Worm (Caenorhabditis elegans) whole organism, L4 larva: ENCODE measurements around the gene C38D9.2.
"Not testable (repeated sequence)": the region's sequence is repeated elsewhere in the genome, so short reads cannot be mapped to it uniquely, and the experiment has no call there.

ENCODE experiments used
- cey-2 ChIP-seq: sonication (generic microtip); optimal IDR thresholded peaks from 3 replicates; lab custom pipeline; 2017; ENCODE audit warnings: missing genetic modification characterization, mild to moderate bottlenecking, missing compliant biosample characterization, antibody characterized with exemption, borderline replicate concordance; ENCODE audit not compliant: insufficient read depth
- snpc-4 ChIP-seq: fragments of 150-350 bp; optimal IDR thresholded peaks from 2 replicates; lab custom pipeline; 2014; ENCODE audit warnings: missing biosample characterization, missing genetic modification characterization

- TF ChIP-seq snpc-4, cey-2 (tag; lab: Kevin White, UChicago): not testable (repeated sequence)
These were observed 39.1 kb downstream of the C38D9.2 start, which contains the start of gene Y6G8.16 for ce11 chrV:17606050-17606449.
